Worm (Caenorhabditis elegans) whole organism, late embryonic: ENCODE measurements around the gene nhr-19.

ENCODE experiments used
- C38D4.7 ChIP-seq: fragments of 200-800 bp; sonication (Bioruptor generic); optimal IDR thresholded peaks from 2 replicates; lab custom pipeline; 2018; ENCODE audit warnings: mild to moderate bottlenecking, missing genetic modification characterization, moderate library complexity, missing compliant biosample characterization
- F13H6.1 ChIP-seq: sonication (generic microtip); optimal IDR thresholded peaks from 2 replicates; lab custom pipeline; 2016; ENCODE audit warnings: missing genetic modification characterization, missing compliant biosample characterization
- K02D7.2 ChIP-seq: sonication (generic microtip); optimal IDR thresholded peaks from 2 replicates; lab custom pipeline; 2017; ENCODE audit warnings: mild to moderate bottlenecking, missing genetic modification characterization, missing compliant biosample characterization
- T23F11.4 ChIP-seq: fragments of 200-800 bp; sonication (Bioruptor generic); optimal IDR thresholded peaks from 2 replicates; lab custom pipeline; 2018; ENCODE audit warnings: mild to moderate bottlenecking, missing genetic modification characterization, missing compliant biosample characterization
- ama-1 ChIP-seq: fragments of 150-350 bp; optimal IDR thresholded peaks from 2 replicates; lab custom pipeline; 2014
- ceh-14 ChIP-seq: sonication (generic microtip); optimal IDR thresholded peaks from 2 replicates; lab custom pipeline; 2016; ENCODE audit warnings: missing genotype, missing genetic modification characterization, missing compliant biosample characterization
- ceh-18 ChIP-seq: sonication (generic microtip); optimal IDR thresholded peaks from 2 replicates; lab custom pipeline; 2016; ENCODE audit warnings: missing genetic modification characterization, missing compliant biosample characterization
- ceh-24 ChIP-seq: sonication (generic microtip); optimal IDR thresholded peaks from 2 replicates; lab custom pipeline; 2016; ENCODE audit warnings: mild to moderate bottlenecking, missing genetic modification characterization, missing compliant biosample characterization
- ceh-30 ChIP-seq: fragments of 150-350 bp; optimal IDR thresholded peaks from 2 replicates; lab custom pipeline; 2014; ENCODE audit warnings: missing biosample characterization, missing genetic modification characterization
- ceh-45 ChIP-seq: fragments of 200-800 bp; sonication (Bioruptor generic); IDR thresholded peaks from 2 replicates; pipeline ENCODE4 v1.3.6; 2022; ENCODE audit warnings: missing genetic modification reagents, missing genetic modification characterization, missing compliant biosample characterization
- ceh-6 ChIP-seq: fragments of 200-800 bp; sonication (Bioruptor generic); optimal IDR thresholded peaks from 2 replicates; lab custom pipeline; 2018; ENCODE audit warnings: mild to moderate bottlenecking, missing genetic modification characterization, missing compliant biosample characterization
- ceh-9 ChIP-seq: sonication (generic microtip); optimal IDR thresholded peaks from 2 replicates; lab custom pipeline; 2016; ENCODE audit warnings: mild to moderate bottlenecking, missing genetic modification characterization, inconsistent platforms, missing compliant biosample characterization
- che-1 ChIP-seq: sonication (generic microtip); optimal IDR thresholded peaks from 2 replicates; lab custom pipeline; 2016; ENCODE audit warnings: mild to moderate bottlenecking, missing genetic modification characterization, missing compliant biosample characterization
- dmd-4 ChIP-seq: sonication (generic microtip); optimal IDR thresholded peaks from 2 replicates; lab custom pipeline; 2016; ENCODE audit warnings: borderline replicate concordance, missing genetic modification characterization, missing compliant biosample characterization
- elt-2 ChIP-seq: sonication (generic microtip); optimal IDR thresholded peaks from 2 replicates; lab custom pipeline; 2016; ENCODE audit warnings: missing genetic modification reagents, missing genetic modification characterization, missing compliant biosample characterization
- ets-4 ChIP-seq: sonication (generic microtip); optimal IDR thresholded peaks from 2 replicates; lab custom pipeline; 2016; ENCODE audit warnings: missing genetic modification characterization, missing compliant biosample characterization
- fax-1 ChIP-seq: sonication (generic microtip); optimal IDR thresholded peaks from 2 replicates; lab custom pipeline; 2016; ENCODE audit warnings: missing genotype, missing genetic modification characterization, missing compliant biosample characterization
- fkh-10 ChIP-seq: fragments of 150-350 bp; optimal IDR thresholded peaks from 2 replicates; lab custom pipeline; 2014; ENCODE audit warnings: missing biosample characterization, missing genetic modification reagents, missing genetic modification characterization
- fkh-6 ChIP-seq: sonication (generic microtip); optimal IDR thresholded peaks from 2 replicates; lab custom pipeline; 2016; ENCODE audit warnings: missing genetic modification characterization, missing compliant biosample characterization
- gmeb-2 ChIP-seq: sonication (generic microtip); optimal IDR thresholded peaks from 2 replicates; lab custom pipeline; 2016; ENCODE audit warnings: missing genetic modification characterization, inconsistent platforms, missing compliant biosample characterization
- hlh-13 ChIP-seq: fragments of 200-800 bp; sonication (Bioruptor generic); optimal IDR thresholded peaks from 2 replicates; lab custom pipeline; 2018; ENCODE audit warnings: mild to moderate bottlenecking, missing genetic modification characterization, missing compliant biosample characterization
- hlh-15 ChIP-seq: sonication (generic microtip); optimal IDR thresholded peaks from 2 replicates; lab custom pipeline; 2016; ENCODE audit warnings: missing genetic modification characterization, missing compliant biosample characterization
- hlh-6 ChIP-seq: sonication (generic microtip); optimal IDR thresholded peaks from 2 replicates; lab custom pipeline; 2016; ENCODE audit warnings: missing genotype, missing genetic modification characterization, missing compliant biosample characterization
- lim-6 ChIP-seq: sonication (generic microtip); optimal IDR thresholded peaks from 2 replicates; lab custom pipeline; 2016; ENCODE audit warnings: missing genetic modification characterization, missing compliant biosample characterization
- lin-11 ChIP-seq: fragments of 200-800 bp; sonication (Bioruptor generic); optimal IDR thresholded peaks from 2 replicates; lab custom pipeline; 2018; ENCODE audit warnings: mild to moderate bottlenecking, missing genetic modification characterization, missing compliant biosample characterization
- nfya-1 ChIP-seq: sonication (generic microtip); optimal IDR thresholded peaks from 2 replicates; lab custom pipeline; 2017; ENCODE audit warnings: missing genetic modification characterization, mild to moderate bottlenecking, missing compliant biosample characterization, antibody characterized with exemption, moderate library complexity
- nhr-11 ChIP-seq: fragments of 150-350 bp; optimal IDR thresholded peaks from 2 replicates; lab custom pipeline; 2014; ENCODE audit warnings: missing biosample characterization, missing genetic modification characterization
- npax-4 ChIP-seq: sonication (generic microtip); optimal IDR thresholded peaks from 2 replicates; lab custom pipeline; 2016; ENCODE audit warnings: missing genetic modification characterization, missing compliant biosample characterization
- pag-3 ChIP-seq: sonication (generic microtip); optimal IDR thresholded peaks from 2 replicates; lab custom pipeline; 2016; ENCODE audit warnings: missing compliant biosample characterization, missing genetic modification characterization, borderline replicate concordance
- pax-1 ChIP-seq: fragments of 150-350 bp; optimal IDR thresholded peaks from 2 replicates; lab custom pipeline; 2014; ENCODE audit warnings: missing biosample characterization, missing genetic modification characterization
- pha-2 ChIP-seq: sonication (generic microtip); optimal IDR thresholded peaks from 2 replicates; lab custom pipeline; 2017; ENCODE audit warnings: mild to moderate bottlenecking, missing genetic modification characterization, missing compliant biosample characterization
- pha-4 ChIP-seq: fragments of 150-350 bp; optimal IDR thresholded peaks from 2 replicates; lab custom pipeline; 2018; ENCODE audit warnings: missing biosample characterization, missing genetic modification reagents, missing genetic modification characterization
- pqm-1 ChIP-seq: sonication (generic microtip); optimal IDR thresholded peaks from 2 replicates; lab custom pipeline; 2016; ENCODE audit warnings: missing genetic modification characterization, missing compliant biosample characterization
- pros-1 ChIP-seq: fragments of 150-350 bp; optimal IDR thresholded peaks from 2 replicates; lab custom pipeline; 2014; ENCODE audit warnings: missing biosample characterization, missing genetic modification reagents, missing genetic modification characterization
- rnt-1 ChIP-seq: sonication (generic microtip); optimal IDR thresholded peaks from 2 replicates; lab custom pipeline; 2016; ENCODE audit warnings: missing genetic modification characterization, missing compliant biosample characterization
- sox-2 ChIP-seq: fragments of 200-800 bp; sonication (Bioruptor generic); IDR thresholded peaks from 2 replicates; pipeline ENCODE4 v1.3.6; 2022; ENCODE audit warnings: missing genetic modification reagents, missing genetic modification characterization, missing compliant biosample characterization
- tbx-2 ChIP-seq: sonication (generic microtip); optimal IDR thresholded peaks from 2 replicates; lab custom pipeline; 2016; ENCODE audit warnings: missing genetic modification characterization, missing compliant biosample characterization
- tbx-7 ChIP-seq: sonication (generic microtip); optimal IDR thresholded peaks from 2 replicates; lab custom pipeline; 2016; ENCODE audit warnings: missing genotype, missing genetic modification characterization, missing compliant biosample characterization
- zip-5 ChIP-seq: sonication (generic microtip); optimal IDR thresholded peaks from 2 replicates; lab custom pipeline; 2016; ENCODE audit warnings: missing genetic modification characterization, missing compliant biosample characterization
- ztf-16 ChIP-seq: sonication (generic microtip); optimal IDR thresholded peaks from 2 replicates; lab custom pipeline; 2017; ENCODE audit warnings: missing genetic modification characterization, missing compliant biosample characterization

The nhr-19 gene

ce11 chrII:9605336-9605735 lies at the start of gene nhr-19:
nhr-19 (minus strand) TSS chrII:9605526.
- TF ChIP-seq ceh-6 (GFP tag; lab: Kevin White, UChicago) (no peak), fkh-10 (no peak), elt-2 (tag; lab: Kevin White, UChicago) (no peak), pag-3 (no peak), lin-11 (tag; lab: Kevin White, UChicago) (no peak), tbx-7 (no peak), ztf-16 (tag; lab: Kevin White, UChicago) (no peak), ceh-24 (tag; lab: Kevin White, UChicago) (no peak), gmeb-2 (tag; lab: Kevin White, UChicago) (no peak), pax-1 (tag; lab: Kevin White, UChicago) (no peak), hlh-13 (GFP tag; lab: Kevin White, UChicago) (no peak), hlh-15 (tag; lab: Kevin White, UChicago) (no peak), T23F11.4 (GFP tag; lab: Kevin White, UChicago) (no peak), lim-6 (tag; lab: Kevin White, UChicago) (no peak)

DNA sequence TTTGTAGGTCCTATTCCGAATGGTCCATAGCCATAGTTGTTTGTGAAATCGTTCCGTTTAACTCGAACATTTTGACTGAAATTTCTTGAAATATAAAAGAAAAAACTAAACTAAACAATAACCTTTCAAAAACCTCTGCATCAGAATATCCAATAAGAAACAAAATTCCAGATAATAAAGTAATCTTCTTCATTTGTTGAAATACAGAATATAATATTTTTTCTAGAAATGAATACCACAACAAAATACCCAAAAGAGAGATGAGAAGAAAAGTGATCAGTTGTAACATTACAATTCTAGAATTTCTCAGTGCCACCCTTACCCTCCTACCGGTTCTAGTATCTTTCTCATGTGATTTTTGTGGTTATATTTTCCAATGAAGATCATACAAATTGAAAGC lies 48.4 kb upstream of the nhr-19 start, which contains the start of gene ZK1307.2:
Gene ZK1307.2, minus strand, starts transcription at position 274 of the 400 bp plus-strand sequence.
- TF ChIP-seq ets-4 (tag; lab: Kevin White, UChicago) (no peak), fkh-10 (no peak), tbx-7 (no peak), hlh-13 (GFP tag; lab: Kevin White, UChicago) (no peak), ceh-14 (tag; lab: Kevin White, UChicago) (no peak), fax-1 (tag; lab: Kevin White, UChicago) (no peak), pha-2 (tag; lab: Kevin White, UChicago) (no peak), lim-6 (tag; lab: Kevin White, UChicago) (no peak), nfya-1 (tag; lab: Kevin White, UChicago) (no peak), nhr-11 (no peak), ztf-16 (tag; lab: Kevin White, UChicago) (no peak), dmd-4 (tag; lab: Kevin White, UChicago) (no peak), elt-2 (tag; lab: Kevin White, UChicago) (no peak), zip-5 (tag; lab: Kevin White, UChicago) (no peak)

ce11 chrII:9652919-9653318 lies 47.6 kb upstream of the nhr-19 start, which contains the start of gene ZK1307.3:
ZK1307.3 (minus strand) TSS chrII:9653019.
- TF ChIP-seq ceh-6 (GFP tag; lab: Kevin White, UChicago) (no peak), rnt-1 (tag; lab: Kevin White, UChicago) (no peak), ceh-18 (no peak), ceh-45 (GFP tag; lab: Robert Waterston, UW) (no peak), elt-2 (tag; lab: Kevin White, UChicago) (no peak), pha-2 (tag; lab: Kevin White, UChicago) (no peak), ama-1 (no peak), ceh-30 (no peak), gmeb-2 (tag; lab: Kevin White, UChicago) (no peak), pqm-1 (tag; lab: Kevin White, UChicago) (no peak), pros-1 (tag; lab: Kevin White, UChicago) (no peak), ceh-9 (tag; lab: Kevin White, UChicago) (no peak), ceh-14 (tag; lab: Kevin White, UChicago) (no peak), F13H6.1 (tag; lab: Kevin White, UChicago) (no peak), K02D7.2 (tag; lab: Kevin White, UChicago) (no peak)

- TF ChIP-seq nfya-1 (tag; lab: Kevin White, UChicago) (no peak), tbx-2 (tag; lab: Kevin White, UChicago) (no peak), ceh-24 (tag; lab: Kevin White, UChicago) (no peak), F13H6.1 (tag; lab: Kevin White, UChicago) (no peak), npax-4 (tag; lab: Kevin White, UChicago) (no peak), pax-1 (tag; lab: Kevin White, UChicago) (no peak), ceh-6 (GFP tag; lab: Kevin White, UChicago) (no peak), fkh-6 (tag; lab: Kevin White, UChicago) (no peak), hlh-6 (tag; lab: Kevin White, UChicago) (no peak), C38D4.7 (GFP tag; lab: Kevin White, UChicago) (no peak), ceh-9 (tag; lab: Kevin White, UChicago) (no peak), sox-2 (no peak), fkh-10 (no peak), tbx-7 (no peak), che-1 (tag; lab: Kevin White, UChicago) (no peak), ceh-18 (no peak), pha-4 (no peak)
Measured at ce11 chrII:9651700-9652099, 46.4 kb upstream of the nhr-19 start, which contains the start of gene ZK1307.4. ZK1307.4 (minus strand) TSS chrII:9651800.
